Fruit fly (Drosophila melanogaster) ovary, adult (tissue): ENCODE results near the gene CG13045.

Experiments
- CG17801 ChIP-seq: fragments of 200-800 bp; optimal IDR thresholded peaks from 2 replicates; lab custom pipeline; 2019; ENCODE audit warnings: missing biosample characterization, mild to moderate bottlenecking, missing genetic modification characterization, moderate library complexity; ENCODE audit not compliant: partially characterized antibody

CG13045 gene

dm6 chr3L:16281880-16282556, 8.7 kb downstream of the CG13045 start, which contains the start of gene CG13049:
TSS of gene CG13049 (minus strand) at chr3L:16281930.
- no peak for TF ChIP-seq CG17801 (GFP tag; lab: Kevin White, UChicago)

- no peak for TF ChIP-seq CG17801 (GFP tag; lab: Kevin White, UChicago)
Measured at dm6 chr3L:16279987-16280454, 10.7 kb downstream of the CG13045 start, which contains the start of gene CG13064. TSS of gene CG13064 (plus strand) at chr3L:16280404.

- TF ChIP-seq CG17801 (GFP tag; lab: Kevin White, UChicago) = no peak
Measured at dm6 chr3L:16279171-16279570, 11.6 kb downstream of the CG13045 start, which contains the start of gene CG13050. TSS of gene CG13050 (minus strand) at chr3L:16279271.

dm6 chr3L:16277135-16277534, 13.6 kb downstream of the CG13045 start, which contains the start of gene CG13065:
TSS of gene CG13065 (plus strand) at chr3L:16277435.
- no peak for TF ChIP-seq CG17801 (GFP tag; lab: Kevin White, UChicago)

dm6 chr3L:16275391-16276017, 15.2 kb downstream of the CG13045 start:
- TF ChIP-seq CG17801 (GFP tag; lab: Kevin White, UChicago) = no peak

- TF ChIP-seq CG17801 (GFP tag; lab: Kevin White, UChicago) = no peak
Measured at dm6 chr3L:16272338-16272959, 18.3 kb downstream of the CG13045 start, which contains the start of gene CG13066. TSS of gene CG13066 (plus strand) at chr3L:16272909.

- no peak for TF ChIP-seq CG17801 (GFP tag; lab: Kevin White, UChicago)
Measured at dm6 chr3L:16270802-16271332, 19.9 kb downstream of the CG13045 start, which contains the start of the genes CG34248 and CG13067. TSS of gene CG34248 (minus strand) at chr3L:16270902. TSS of gene CG13067 (plus strand) at chr3L:16271282.

dm6 chr3L:16269092-16269491, 21.7 kb downstream of the CG13045 start, which contains the start of gene CG13068:
TSS of gene CG13068 (plus strand) at chr3L:16269392.
- no peak for TF ChIP-seq CG17801 (GFP tag; lab: Kevin White, UChicago)

dm6 chr3L:16268106-16268733, 22.5 kb downstream of the CG13045 start, which contains the start of gene CG4950:
TSS of gene CG4950 (minus strand) at chr3L:16268156.
- no peak for TF ChIP-seq CG17801 (GFP tag; lab: Kevin White, UChicago)

- no peak for TF ChIP-seq CG17801 (GFP tag; lab: Kevin White, UChicago)
Measured at dm6 chr3L:16265000-16265399, 25.8 kb downstream of the CG13045 start, which contains the start of the genes CG13051 and CG13069. TSS of gene CG13051 (minus strand) at chr3L:16265100. TSS of gene CG13069 (plus strand) at chr3L:16265385.

dm6 chr3L:16263043-16263442, 27.7 kb downstream of the CG13045 start, which contains the start of gene CG13070:
TSS of gene CG13070 (plus strand) at chr3L:16263343.
- no peak for TF ChIP-seq CG17801 (GFP tag; lab: Kevin White, UChicago)

- no peak for TF ChIP-seq CG17801 (GFP tag; lab: Kevin White, UChicago)
Measured at dm6 chr3L:16262440-16262839, 28.3 kb downstream of the CG13045 start, which contains the start of gene CG13071. TSS of gene CG13071 (plus strand) at chr3L:16262740.

- TF ChIP-seq CG17801 (GFP tag; lab: Kevin White, UChicago) = no peak
Measured at dm6 chr3L:16261505-16261904, 29.2 kb downstream of the CG13045 start, which contains the start of gene CG34247. TSS of gene CG34247 (minus strand) at chr3L:16261605.

dm6 chr3L:16259552-16259951, 31.2 kb downstream of the CG13045 start, which contains the start of gene CG13053:
TSS of gene CG13053 (minus strand) at chr3L:16259722.
- no peak for TF ChIP-seq CG17801 (GFP tag; lab: Kevin White, UChicago)
